Fruit fly (Drosophila melanogaster) whole organism, prepupa: Measurements from ENCODE around the gene G6P.

Experiments used
- CG10631 ChIP-seq: fragments of 200-800 bp; sonication (Bioruptor generic); optimal IDR thresholded peaks from 2 replicates; lab custom pipeline; 2016; ENCODE audit warnings: missing biosample characterization, missing genetic modification characterization
- CG11902 ChIP-seq: fragments of 200-800 bp; sonication (Bioruptor generic); optimal IDR thresholded peaks from 3 replicates; lab custom pipeline; 2016; ENCODE audit warnings: missing biosample characterization, missing genetic modification characterization
- CG1621 ChIP-seq: fragments of 200-800 bp; sonication (Bioruptor generic); optimal IDR thresholded peaks from 3 replicates; lab custom pipeline; 2018; ENCODE audit warnings: missing biosample characterization, mild to moderate bottlenecking, missing genetic modification characterization
- CG31627 ChIP-seq: fragments of 200-800 bp; sonication (Bioruptor generic); optimal IDR thresholded peaks from 3 replicates; lab custom pipeline; 2016; ENCODE audit warnings: missing biosample characterization, missing genetic modification characterization
- CG34406 ChIP-seq: fragments of 200-800 bp; sonication (Bioruptor generic); optimal IDR thresholded peaks from 3 replicates; lab custom pipeline; 2016; ENCODE audit warnings: missing biosample characterization, missing genetic modification characterization
- CG3919 ChIP-seq: fragments of 200-800 bp; sonication (Bioruptor generic); optimal IDR thresholded peaks from 3 replicates; lab custom pipeline; 2016; ENCODE audit warnings: missing biosample characterization, missing genetic modification characterization
- CG4318 ChIP-seq: fragments of 200-800 bp; sonication (Bioruptor generic); optimal IDR thresholded peaks from 3 replicates; lab custom pipeline; 2017; ENCODE audit warnings: missing biosample characterization, mild to moderate bottlenecking, missing genetic modification characterization
- CG6163 ChIP-seq: fragments of 200-800 bp; sonication (Bioruptor generic); IDR thresholded peaks from 3 replicates; pipeline ENCODE4 v1.3.6; 2022; ENCODE audit warnings: missing biosample characterization, missing genetic modification characterization
- CG6276 ChIP-seq: fragments of 200-800 bp; sonication (Bioruptor generic); optimal IDR thresholded peaks from 2 replicates; lab custom pipeline; 2017; ENCODE audit warnings: missing biosample characterization, mild to moderate bottlenecking, missing genetic modification characterization
- CG6792 ChIP-seq: fragments of 200-800 bp; sonication (Bioruptor generic); optimal IDR thresholded peaks from 3 replicates; lab custom pipeline; 2016; ENCODE audit warnings: missing biosample characterization, missing genetic modification characterization
- CG6808 ChIP-seq: fragments of 200-800 bp; sonication (Bioruptor generic); optimal IDR thresholded peaks from 3 replicates; lab custom pipeline; 2017; ENCODE audit warnings: missing biosample characterization, missing genetic modification characterization, mild to moderate bottlenecking, moderate library complexity, missing genetic modification reagents
- CG6854 ChIP-seq: fragments of 200-800 bp; sonication (Bioruptor generic); optimal IDR thresholded peaks from 2 replicates; lab custom pipeline; 2017; ENCODE audit warnings: missing biosample characterization, mild to moderate bottlenecking, missing genetic modification characterization
- CG7368 ChIP-seq: fragments of 200-800 bp; sonication (Bioruptor generic); optimal IDR thresholded peaks from 3 replicates; lab custom pipeline; 2016; ENCODE audit warnings: missing biosample characterization, missing genetic modification characterization
- CG8319 ChIP-seq: fragments of 200-800 bp; sonication (Bioruptor generic); optimal IDR thresholded peaks from 3 replicates; lab custom pipeline; 2016; ENCODE audit warnings: missing biosample characterization, missing genetic modification characterization
- CG9139 ChIP-seq: fragments of 200-800 bp; sonication (Bioruptor generic); optimal IDR thresholded peaks from 3 replicates; lab custom pipeline; 2017; ENCODE audit warnings: missing biosample characterization, mild to moderate bottlenecking, missing genetic modification characterization
- Eip75B ChIP-seq: fragments of 200-800 bp; sonication (Bioruptor generic); optimal IDR thresholded peaks from 3 replicates; lab custom pipeline; 2016; ENCODE audit warnings: missing biosample characterization, missing genetic modification characterization
- Eip78C ChIP-seq: fragments of 200-800 bp; sonication (Bioruptor generic); peaks from one replicate; lab custom pipeline; 2016; ENCODE audit warnings: missing biosample characterization, missing genetic modification characterization
- Eip93F ChIP-seq: fragments of 200-800 bp; sonication (Bioruptor generic); optimal IDR thresholded peaks from 2 replicates; lab custom pipeline; 2016; ENCODE audit warnings: missing biosample characterization, mild to moderate bottlenecking, missing genetic modification characterization
- Ets21C ChIP-seq: fragments of 200-800 bp; sonication (Bioruptor generic); optimal IDR thresholded peaks from 3 replicates; lab custom pipeline; 2016; ENCODE audit warnings: missing biosample characterization, missing genetic modification characterization
- Ets96B ChIP-seq: fragments of 200-800 bp; optimal IDR thresholded peaks from 2 replicates; lab custom pipeline; 2019; ENCODE audit warnings: missing biosample characterization, mild to moderate bottlenecking, missing genetic modification characterization, moderate library complexity
- Gug ChIP-seq: fragments of 200-800 bp; sonication (Bioruptor generic); IDR thresholded peaks from 2 replicates; pipeline ENCODE4 v1.3.6; 2022; ENCODE audit warnings: missing biosample characterization, missing genetic modification characterization
- Hr38 ChIP-seq: sonication (Bioruptor generic); optimal IDR thresholded peaks from 2 replicates; lab custom pipeline; 2016; ENCODE audit warnings: missing biosample characterization, missing genetic modification characterization
- Hr39 ChIP-seq: fragments of 200-800 bp; sonication (Bioruptor generic); optimal IDR thresholded peaks from 2 replicates; lab custom pipeline; 2016; ENCODE audit warnings: missing biosample characterization, missing genetic modification characterization
- Met ChIP-seq: fragments of 200-800 bp; sonication (Bioruptor generic); optimal IDR thresholded peaks from 3 replicates; lab custom pipeline; 2016; ENCODE audit warnings: missing biosample characterization, missing genetic modification characterization
- OdsH ChIP-seq: fragments of 200-800 bp; sonication (Bioruptor generic); optimal IDR thresholded peaks from 3 replicates; lab custom pipeline; 2016; ENCODE audit warnings: missing biosample characterization, missing genetic modification characterization
- Smox ChIP-seq: fragments of 200-800 bp; sonication (Bioruptor generic); optimal IDR thresholded peaks from 3 replicates; lab custom pipeline; 2016; ENCODE audit warnings: missing biosample characterization, missing genetic modification characterization
- Sox14 ChIP-seq: fragments of 200-800 bp; sonication (Bioruptor generic); optimal IDR thresholded peaks from 3 replicates; lab custom pipeline; 2016; ENCODE audit warnings: missing biosample characterization, missing genetic modification characterization
- Sox15 ChIP-seq: fragments of 200-800 bp; sonication (Bioruptor generic); optimal IDR thresholded peaks from 3 replicates; lab custom pipeline; 2016; ENCODE audit warnings: missing biosample characterization, missing genetic modification characterization
- achi ChIP-seq: fragments of 200-800 bp; sonication (Bioruptor generic); optimal IDR thresholded peaks from 3 replicates; lab custom pipeline; 2016; ENCODE audit warnings: missing biosample characterization, missing genetic modification characterization
- cyc ChIP-seq: fragments of 200-800 bp; sonication (Bioruptor generic); optimal IDR thresholded peaks from 3 replicates; lab custom pipeline; 2016; ENCODE audit warnings: missing biosample characterization, missing genetic modification characterization
- dac ChIP-seq: fragments of 200-800 bp; sonication (Bioruptor generic); optimal IDR thresholded peaks from 2 replicates; lab custom pipeline; 2017; ENCODE audit warnings: missing biosample characterization, mild to moderate bottlenecking, missing genetic modification characterization
- dsx ChIP-seq: fragments of 200-800 bp; optimal IDR thresholded peaks from 3 replicates; lab custom pipeline; 2019; ENCODE audit warnings: missing biosample characterization, mild to moderate bottlenecking, missing genetic modification characterization, moderate library complexity; ENCODE audit not compliant: poor library complexity, severe bottlenecking
- esn ChIP-seq: fragments of 200-800 bp; sonication (Bioruptor generic); optimal IDR thresholded peaks from 2 replicates; lab custom pipeline; 2016; ENCODE audit warnings: missing biosample characterization, mild to moderate bottlenecking, missing genetic modification characterization, moderate library complexity
- fd59A ChIP-seq: fragments of 200-800 bp; sonication (Bioruptor generic); optimal IDR thresholded peaks from 2 replicates; lab custom pipeline; 2017; ENCODE audit warnings: missing biosample characterization, mild to moderate bottlenecking, missing genetic modification characterization, missing genetic modification reagents
- fd85E ChIP-seq: fragments of 200-800 bp; sonication (Bioruptor generic); optimal IDR thresholded peaks from 3 replicates; lab custom pipeline; 2016; ENCODE audit warnings: missing biosample characterization, missing genetic modification characterization
- fkh ChIP-seq: fragments of 200-800 bp; sonication (Bioruptor generic); optimal IDR thresholded peaks from 3 replicates; lab custom pipeline; 2017; ENCODE audit warnings: missing biosample characterization, mild to moderate bottlenecking, missing genetic modification characterization, moderate library complexity
- lz ChIP-seq: fragments of 200-800 bp; sonication (Bioruptor generic); optimal IDR thresholded peaks from 3 replicates; lab custom pipeline; 2016; ENCODE audit warnings: missing biosample characterization, missing genetic modification characterization
- net ChIP-seq: fragments of 200-800 bp; sonication (Bioruptor generic); optimal IDR thresholded peaks from 3 replicates; lab custom pipeline; 2016; ENCODE audit warnings: missing biosample characterization, missing genetic modification characterization
- pdm3 ChIP-seq: fragments of 200-800 bp; sonication (Bioruptor generic); optimal IDR thresholded peaks from 3 replicates; lab custom pipeline; 2016; ENCODE audit warnings: missing biosample characterization, missing genetic modification characterization
- spab ChIP-seq: fragments of 200-800 bp; sonication (Bioruptor generic); optimal IDR thresholded peaks from 2 replicates; lab custom pipeline; 2017; ENCODE audit warnings: missing biosample characterization, mild to moderate bottlenecking, missing genetic modification characterization, missing genetic modification reagents
- ss ChIP-seq, 2 experiments: fragments of 200-800 bp; sonication (Bioruptor generic); optimal IDR thresholded peaks; 2 replicates in 1 of 2; 3 replicates in 1 of 2; lab custom pipeline; 2017 to 2018; ENCODE audit warnings: mild to moderate bottlenecking in 2 of 2, missing biosample characterization in 2 of 2, missing genetic modification characterization in 2 of 2, moderate library complexity in 1 of 2
- svp ChIP-seq: fragments of 200-800 bp; sonication (Bioruptor generic); peaks from one replicate; lab custom pipeline; 2016; ENCODE audit warnings: missing biosample characterization, missing genetic modification characterization

The G6P gene

DNA sequence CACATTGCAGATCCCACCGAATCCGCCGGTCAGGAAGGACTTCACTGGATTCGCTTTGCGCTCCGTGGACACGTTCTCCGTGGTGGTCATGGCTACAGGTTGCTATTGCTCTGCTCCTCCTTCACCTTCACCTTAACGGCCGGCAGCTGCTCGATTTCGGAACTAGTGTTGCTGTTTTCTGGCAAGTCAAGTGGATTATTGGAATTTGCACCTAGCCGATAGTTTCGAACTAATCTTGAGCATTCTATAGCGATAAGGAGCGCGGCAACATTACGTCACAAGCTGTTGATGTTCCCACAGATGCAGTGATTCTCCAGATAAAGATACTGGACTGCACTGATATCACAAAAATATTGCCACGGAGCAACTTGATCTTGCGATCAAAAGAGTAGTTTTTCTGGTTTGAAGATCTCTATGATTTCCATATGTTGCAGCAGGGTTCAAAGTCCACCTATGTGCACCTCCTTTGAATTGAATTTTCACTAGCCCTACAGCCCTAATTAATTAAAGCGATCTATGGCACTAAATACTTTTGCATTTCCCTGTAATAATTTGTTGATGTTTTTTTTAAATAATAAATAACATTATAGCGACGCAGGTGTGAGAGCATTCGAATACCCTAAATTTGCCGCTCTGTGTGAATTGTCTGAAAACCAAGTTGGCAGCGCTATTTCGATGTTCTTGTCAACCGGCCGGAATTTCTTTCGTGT, 45.9 kb downstream of the G6P start, which contains the start of the genes colt and HINT1 (continued):
- TF ChIP-seq CG3919 (GFP tag; lab: Kevin White, UChicago) (peak; percentile 77), Sox15 (GFP tag; lab: Kevin White, UChicago) (no peak), Sox14 (GFP tag; lab: Kevin White, UChicago) (peak; percentile 70), Ets21C (no peak), OdsH (GFP tag; lab: Kevin White, UChicago) (peak; percentile 41), Eip93F (GFP tag; lab: Kevin White, UChicago) (no peak), spab (peak; percentile 82), esn (GFP tag; lab: Kevin White, UChicago) (peak; percentile 3), CG11902 (no peak), dac (GFP tag; lab: Kevin White, UChicago) (peak; percentile 64), lz (GFP tag; lab: Kevin White, UChicago) (no peak), CG6276 (GFP tag; lab: Kevin White, UChicago) (peak; percentile 96), Ets96B (tag; lab: Kevin White, UChicago) (peak; percentile 62)

DNA sequence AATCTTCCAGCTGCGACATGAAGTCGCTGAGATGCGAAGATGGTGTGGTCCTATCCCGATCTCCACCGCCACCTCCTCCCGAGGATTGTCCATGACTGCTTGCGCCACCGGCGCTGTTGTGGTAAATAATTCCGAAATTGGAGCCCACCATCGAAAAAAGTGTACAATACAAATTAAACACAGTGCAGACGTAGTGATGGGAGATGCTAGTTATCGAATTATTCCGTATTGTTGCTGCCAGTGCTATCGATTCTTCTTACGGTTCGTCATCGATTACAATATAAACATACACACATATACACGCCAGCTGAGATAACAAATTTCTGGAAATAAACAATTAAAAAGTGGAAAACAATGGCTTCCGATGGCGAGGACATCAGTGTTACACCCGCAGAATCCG, 47.9 kb downstream of the G6P start, which contains the start of the genes Taf10b and Taf10:
Gene Taf10b, minus strand, starts transcription at position 219 of the 400 bp plus-strand sequence.
Gene Taf10, plus strand, starts transcription at position 264 of the 400 bp plus-strand sequence.
- no peak for TF ChIP-seq CG4318 (GFP tag; lab: Kevin White, UChicago)
- TF ChIP-seq dsx (GFP tag; lab: Kevin White, UChicago) = peak; percentile 72
- peak; percentile 39 for TF ChIP-seq CG6854 (GFP tag; lab: Kevin White, UChicago)
- TF ChIP-seq fkh = peak; percentile 88
- TF ChIP-seq OdsH (GFP tag; lab: Kevin White, UChicago) = no peak
- TF ChIP-seq CG6808 (GFP tag; lab: Kevin White, UChicago) = no peak
- TF ChIP-seq Sox14 (GFP tag; lab: Kevin White, UChicago) = peak; percentile 37
- peak; percentile 99 for TF ChIP-seq CG1621
- TF ChIP-seq achi (GFP tag; lab: Kevin White, UChicago) = no peak
- no peak for TF ChIP-seq CG34406 (GFP tag; lab: Kevin White, UChicago)
- no peak for TF ChIP-seq Hr38
- TF ChIP-seq Eip78C (GFP tag; lab: Kevin White, UChicago) = peak; percentile 31
- no peak for TF ChIP-seq fd85E (GFP tag; lab: Kevin White, UChicago)
- 0 out of 3 replicates have a peak, but pooled peaks have one; percentile 23 for TF ChIP-seq CG6163 (GFP tag; lab: Robert Waterston, UW)
- peak; percentile 37 for TF ChIP-seq esn (GFP tag; lab: Kevin White, UChicago)
- TF ChIP-seq Met (GFP tag; lab: Kevin White, UChicago) = no peak
- TF ChIP-seq lz (GFP tag; lab: Kevin White, UChicago) = no peak
- TF ChIP-seq pdm3 (GFP tag; lab: Kevin White, UChicago) = no peak

DNA sequence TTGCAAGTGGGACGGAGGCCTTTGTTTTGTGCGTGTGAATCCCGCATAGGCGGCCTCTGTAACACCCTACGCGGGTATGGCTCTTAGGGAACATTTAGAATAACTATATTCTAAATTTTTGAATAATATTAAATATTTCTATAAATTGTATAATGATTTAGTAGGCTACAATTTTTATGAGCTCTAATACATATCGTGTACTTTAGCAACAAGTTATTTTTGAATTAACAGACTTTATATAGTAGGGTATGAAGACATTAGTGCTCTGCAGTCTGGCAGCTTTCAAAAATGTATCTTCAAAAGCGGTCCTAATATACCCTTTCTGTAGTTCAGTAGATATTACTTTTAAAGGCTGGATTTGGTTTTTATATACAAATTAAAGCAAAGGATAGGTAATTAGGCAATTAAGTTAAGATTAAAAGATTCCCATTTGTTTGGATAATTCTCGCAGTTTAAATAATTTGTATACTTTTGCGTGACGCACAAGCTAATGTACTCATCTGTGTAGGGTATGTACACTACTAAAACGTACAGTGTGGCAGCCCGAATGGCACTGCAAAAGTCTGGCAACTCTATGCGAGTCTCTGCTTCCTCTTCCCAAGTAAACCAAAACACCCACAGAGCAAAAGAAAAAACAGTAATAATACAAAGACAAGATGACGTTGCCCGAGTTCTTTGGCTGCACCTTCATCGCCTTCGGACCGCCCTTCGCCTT, 49.7 kb downstream of the G6P start, which contains the start of the genes Snx21 and aph-1:
Gene Snx21, minus strand, starts transcription at position 7 of the 715 bp plus-strand sequence.
Gene aph-1, plus strand, starts transcription at position 575 of the 715 bp plus-strand sequence.
- TF ChIP-seq CG31627 (GFP tag; lab: Kevin White, UChicago) (peak; percentile 92), fkh (peak; percentile 85), Eip75B (peak; percentile 88), CG3919 (GFP tag; lab: Kevin White, UChicago) (peak; percentile 86), CG7368 (GFP tag; lab: Kevin White, UChicago) (peak; percentile 82), Smox (GFP tag; lab: Kevin White, UChicago) (peak; percentile 87), CG6276 (GFP tag; lab: Kevin White, UChicago) (peak; percentile 85), net (peak; percentile 87), cyc (GFP tag; lab: Kevin White, UChicago) (peak; percentile 89), Hr39 (peak; percentile 92), achi (GFP tag; lab: Kevin White, UChicago) (peak; percentile 90), CG8319 (GFP tag; lab: Kevin White, UChicago) (peak; percentile 72), esn (GFP tag; lab: Kevin White, UChicago) (peak; percentile 93), Gug (GFP tag; lab: Robert Waterston, UW) (peak; percentile 82), Met (GFP tag; lab: Kevin White, UChicago) (peak; percentile 88), svp (GFP tag; lab: Kevin White, UChicago) (peak; percentile 92), fd59A (GFP tag; lab: Kevin White, UChicago) (peak; percentile 79), CG6792 (GFP tag; lab: Kevin White, UChicago) (peak; percentile 81), OdsH (GFP tag; lab: Kevin White, UChicago) (peak; percentile 92), CG11902 (peak; percentile 87), Eip78C (GFP tag; lab: Kevin White, UChicago) (peak; percentile 94), CG6808 (GFP tag; lab: Kevin White, UChicago) (peak; percentile 88), Hr38 (no peak), CG9139 (peak; percentile 84), CG10631 (peak; percentile 89), ss (GFP tag; optimal IDR thresholded peaks at IDR 0.05; lab: Kevin White, UChicago) (peak; percentile 88 to 89), pdm3 (GFP tag; lab: Kevin White, UChicago) (peak; percentile 92)
